Worm (Caenorhabditis elegans) whole organism, L4/young adult: ENCODE results near the gene str-256.

Source experiments
- dao-5 ChIP-seq: sonication (generic microtip); optimal IDR thresholded peaks from 2 replicates; lab custom pipeline; 2016; ENCODE audit warnings: missing genotype, missing genetic modification characterization, moderate library complexity, missing compliant biosample characterization
- him-1 ChIP-seq: sonication (generic microtip); optimal IDR thresholded peaks from 2 replicates; lab custom pipeline; 2016; ENCODE audit warnings: missing genotype, missing genetic modification reagents, missing genetic modification characterization, missing compliant biosample characterization

DNA sequence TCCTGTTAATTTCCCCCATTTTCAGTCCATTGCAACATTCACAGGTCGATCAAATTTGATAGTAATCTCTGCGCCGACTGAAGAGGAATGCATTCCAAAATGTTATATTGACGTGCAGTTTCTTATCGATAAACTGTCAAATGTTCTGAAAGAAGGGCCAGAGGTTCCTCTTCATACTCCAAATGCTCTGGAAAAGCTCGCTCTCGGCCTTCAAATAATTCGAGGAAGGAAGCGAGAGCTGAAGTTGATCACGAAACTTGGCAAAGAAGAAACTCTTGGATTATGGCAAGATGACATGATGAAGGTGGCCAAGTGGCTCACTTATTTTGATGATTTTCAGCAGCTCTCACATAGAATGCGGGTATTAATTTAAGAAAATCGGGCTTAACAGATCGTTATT is 22.1 kb downstream of the str-256 start:
- TF ChIP-seq dao-5 (tag; lab: Kevin White, UChicago) (no peak), him-1 (no peak)
